Fruit fly (Drosophila melanogaster) Kc167 (cell line): Measurements from ENCODE around the gene CG5445.

Experiments used
- Myc ChIP-seq: fragments of >200 bp; optimal IDR thresholded peaks from 2 replicates; lab custom pipeline; 2017; ENCODE audit warnings: missing external identifiers
- Sin3A ChIP-seq: fragments of >200 bp; optimal IDR thresholded peaks from 2 replicates; lab custom pipeline; 2018; ENCODE audit warnings: missing external identifiers
- h ChIP-seq: fragments of >200 bp; optimal IDR thresholded peaks from 3 replicates; lab custom pipeline; 2018; ENCODE audit warnings: missing external identifiers
- insv ChIP-seq: fragments of >200 bp; optimal IDR thresholded peaks from 3 replicates; lab custom pipeline; 2018; ENCODE audit warnings: missing external identifiers
- ttk ChIP-seq: sonication (Bioruptor generic); optimal IDR thresholded peaks from 2 replicates; lab custom pipeline; 2017; ENCODE audit warnings: missing external identifiers

- TF ChIP-seq Sin3A (lab: Kevin White, UChicago) (no peak), Myc (no peak), ttk (no peak), h (lab: Kevin White, UChicago) (no peak), insv (lab: Kevin White, UChicago) (no peak)
Measured at dm6 chrX:17345806-17346424, 63.6 kb downstream of the CG5445 start.
